Worm (Caenorhabditis elegans) whole organism, early embryonic: ENCODE measurements around the gene unc-84.

ENCODE experiments used
- ama-1 ChIP-seq: fragments of 150-350 bp; optimal IDR thresholded peaks from 2 replicates; lab custom pipeline; 2014
- ceh-36 ChIP-seq: sonication (generic microtip); optimal IDR thresholded peaks from 2 replicates; lab custom pipeline; 2016; ENCODE audit warnings: missing genetic modification characterization, inconsistent platforms, missing compliant biosample characterization
- flt-1 ChIP-seq: fragments of 200-800 bp; sonication (Bioruptor generic); IDR thresholded peaks from 2 replicates; pipeline ENCODE4 v1.3.6; 2022; ENCODE audit warnings: missing genetic modification characterization, missing compliant biosample characterization
- hmbx-1 ChIP-seq: sonication (generic microtip); optimal IDR thresholded peaks from 2 replicates; lab custom pipeline; 2016; ENCODE audit warnings: mild to moderate bottlenecking, missing genetic modification characterization, missing compliant biosample characterization
- hmg-4 ChIP-seq: fragments of 200-800 bp; sonication (Bioruptor generic); optimal IDR thresholded peaks from 2 replicates; lab custom pipeline; 2018; ENCODE audit warnings: mild to moderate bottlenecking, missing genetic modification characterization, missing compliant biosample characterization
- hnd-1 ChIP-seq: sonication (generic microtip); optimal IDR thresholded peaks from 2 replicates; lab custom pipeline; 2016; ENCODE audit warnings: missing genetic modification characterization, missing compliant biosample characterization
- pes-1 ChIP-seq: fragments of 200-800 bp; sonication (Bioruptor generic); IDR thresholded peaks from 2 replicates; pipeline ENCODE4 v1.3.6; 2022; ENCODE audit warnings: missing genetic modification reagents, missing genetic modification characterization, missing compliant biosample characterization
- scrt-1 ChIP-seq: fragments of 200-800 bp; sonication (Bioruptor generic); IDR thresholded peaks from 2 replicates; pipeline ENCODE4 v1.3.6; 2022; ENCODE audit warnings: missing genetic modification characterization, missing compliant biosample characterization
- sea-1 ChIP-seq: fragments of 200-800 bp; sonication (Bioruptor generic); conservative IDR thresholded peaks from 2 replicates; pipeline ENCODE4 v1.3.6; 2022; ENCODE audit warnings: missing genetic modification characterization, missing compliant biosample characterization
- tra-4 ChIP-seq: sonication (generic microtip); optimal IDR thresholded peaks from 2 replicates; lab custom pipeline; 2017; ENCODE audit warnings: missing genetic modification characterization, missing compliant biosample characterization

ce11 chrX:13558667-13559066 is 25.9 kb upstream of the unc-84 start:
- TF ChIP-seq sea-1 (GFP tag; lab: Robert Waterston, UW), result no peak
- TF ChIP-seq flt-1 (GFP tag; lab: Robert Waterston, UW), result no peak
- TF ChIP-seq hnd-1, result no peak
- TF ChIP-seq ama-1 (lab: Kevin White, UChicago), result no peak
- no peak for TF ChIP-seq pes-1 (GFP tag; lab: Robert Waterston, UW)
- no peak for TF ChIP-seq hmbx-1 (tag; lab: Kevin White, UChicago)
- no peak for TF ChIP-seq tra-4 (tag; lab: Kevin White, UChicago)
- TF ChIP-seq hmg-4, result no peak
- TF ChIP-seq scrt-1 (GFP tag; lab: Robert Waterston, UW), result no peak
- TF ChIP-seq ceh-36 (tag; lab: Kevin White, UChicago), result no peak
